Fruit fly (Drosophila melanogaster): ENCODE measurements around the gene Sema1a.
A peak's percentile ranks its signal among the peaks of the same experiment; 100 is the strongest.

Sema1a gene

dm6 chr2L:8528318-8528717, 13.6 kb upstream of the Sema1a start, which contains the start of the genes lmgA and lmgB (continued):
- TF ChIP-seq unc-4 (GFP tag; IDR thresholded peaks at IDR 0.05; ENCODE audit: partially characterized antibody) (peak; percentile 83), nom (GFP tag; optimal IDR thresholded peaks at IDR 0.05) (no peak), Fer1 (GFP tag; optimal IDR thresholded peaks at IDR 0.05) (no peak), Meics (GFP tag; optimal IDR thresholded peaks at IDR 0.05) (no peak), p53 (GFP tag; optimal IDR thresholded peaks at IDR 0.05) (no peak), gce (GFP tag; IDR thresholded peaks at IDR 0.05) (no peak), CG9876 (GFP tag; optimal IDR thresholded peaks at IDR 0.05) (no peak), Dref (GFP tag; IDR thresholded peaks at IDR 0.05) (peak; percentile 97), Spps (tag; optimal IDR thresholded peaks at IDR 0.05) (no peak), CG3995 (GFP tag; optimal IDR thresholded peaks at IDR 0.05) (peak; percentile 73), CG10321 (GFP tag; IDR thresholded peaks at IDR 0.05) (no peak), Dp (GFP tag; optimal IDR thresholded peaks at IDR 0.05) (peak; percentile 96), Myb (GFP tag; optimal IDR thresholded peaks at IDR 0.05) (peak; percentile 11), eve (GFP tag; optimal IDR thresholded peaks at IDR 0.05) (no peak), Jarid2 (GFP tag; optimal IDR thresholded peaks at IDR 0.05) (no peak), Doc2 (GFP tag; IDR thresholded peaks at IDR 0.05) (no peak), toy (GFP tag; IDR thresholded peaks at IDR 0.05) (no peak), CG2875 (GFP tag; optimal IDR thresholded peaks at IDR 0.05) (no peak), CG1832 (GFP tag; optimal IDR thresholded peaks at IDR 0.05) (no peak), pzg (GFP tag; optimal IDR thresholded peaks at IDR 0.05) (peak; percentile 80), zfh1 (GFP tag; IDR thresholded peaks at IDR 0.05) (no peak), bsh (GFP tag; optimal IDR thresholded peaks at IDR 0.05) (peak in 1 of 2 experiments; percentile 29), CG2678 (tag; optimal IDR thresholded peaks at IDR 0.05) (no peak), CG16813 (GFP tag; IDR thresholded peaks at IDR 0.05; ENCODE audit: partially characterized antibody) (peak; percentile 92), CG11723 (GFP tag; optimal IDR thresholded peaks at IDR 0.05) (no peak), Vsx1 (GFP tag; optimal IDR thresholded peaks at IDR 0.05) (no peak), CoRest (tag; optimal IDR thresholded peaks at IDR 0.05) (peak; percentile 50), ERR (GFP tag; optimal IDR thresholded peaks at IDR 0.05) (no peak), sqz (GFP tag; optimal IDR thresholded peaks at IDR 0.05) (no peak), sd (tag; optimal IDR thresholded peaks at IDR 0.05) (no peak), CG4282 (GFP tag; optimal IDR thresholded peaks at IDR 0.05) (no peak), sr (GFP tag; IDR thresholded peaks at IDR 0.05) (no peak), Abd-B (GFP tag; optimal IDR thresholded peaks at IDR 0.05) (no peak), wdn (GFP tag; IDR thresholded peaks at IDR 0.05) (no peak), CG2199 (GFP tag; IDR thresholded peaks at IDR 0.05) (no peak; the same call in 2 of the 3 replicates), CG8359 (GFP tag; optimal IDR thresholded peaks at IDR 0.05; ENCODE audit: borderline replicate concordance) (no peak), D19A (tag; optimal IDR thresholded peaks at IDR 0.05) (peak; percentile 1), Nf-YA (GFP tag; IDR thresholded peaks at IDR 0.05) (no peak), TFAM (GFP tag; optimal IDR thresholded peaks at IDR 0.05) (no peak), az2 (GFP tag; optimal IDR thresholded peaks at IDR 0.05) (peak; percentile 45), CG17186 (GFP tag; optimal IDR thresholded peaks at IDR 0.05) (no peak), YL-1 (GFP tag; optimal IDR thresholded peaks at IDR 0.05) (peak; percentile 52), CG18599 (GFP tag; optimal IDR thresholded peaks at IDR 0.05) (no peak), CG3847 (GFP tag; IDR thresholded peaks at IDR 0.05) (no peak), Hey (tag; optimal IDR thresholded peaks at IDR 0.05) (no peak), CG5180 (GFP tag; optimal IDR thresholded peaks at IDR 0.05) (no peak), CG11504 (tag; optimal IDR thresholded peaks at IDR 0.05) (no peak), CG1602 (GFP tag; optimal IDR thresholded peaks at IDR 0.05) (peak; percentile 42), oc (tag; optimal IDR thresholded peaks at IDR 0.05) (peak; percentile 31), zf30C (GFP tag; optimal IDR thresholded peaks at IDR 0.05) (no peak), hbn (GFP tag; IDR thresholded peaks at IDR 0.05; ENCODE audit: partially characterized antibody) (peak; percentile 72)

Measured in whole organism, embryonic.